Worm (Caenorhabditis elegans): ENCODE measurements around the gene let-413.
A peak's percentile ranks its signal among the peaks of the same experiment; 100 is the strongest.

let-413 gene

ce11 chrV:7983381-7984052 is 5.9 kb upstream of the let-413 start, which contains the start of the genes natb-1 and abhd-12 (continued):
- TF ChIP-seq ceh-62 (tag; optimal IDR thresholded peaks at IDR 0.05): no peak
- TF ChIP-seq set-16 (GFP tag; IDR thresholded peaks at IDR 0.05): no peak
- no peak for TF ChIP-seq attf-4 (tag; optimal IDR thresholded peaks at IDR 0.05)
- no peak for TF ChIP-seq F10B5.3 (tag; optimal IDR thresholded peaks at IDR 0.05)
- TF ChIP-seq snpc-1.2 (GFP tag; IDR thresholded peaks at IDR 0.05): no peak
- no peak for TF ChIP-seq unc-39 (tag; optimal IDR thresholded peaks at IDR 0.05)
- TF ChIP-seq lin-29 (GFP tag; IDR thresholded peaks at IDR 0.05): no peak
- no peak for TF ChIP-seq unc-130 (GFP tag; optimal IDR thresholded peaks at IDR 0.05)
- TF ChIP-seq fos-1 (tag; optimal IDR thresholded peaks at IDR 0.05): no peak
- no peak for TF ChIP-seq saeg-2 (GFP tag; IDR thresholded peaks at IDR 0.05)
- no peak for TF ChIP-seq madf-5 (GFP tag; IDR thresholded peaks at IDR 0.05)
- TF ChIP-seq lin-15B (tag; optimal IDR thresholded peaks at IDR 0.05): no peak
- TF ChIP-seq mxl-2 (GFP tag; conservative IDR thresholded peaks at IDR 0.05): no peak
- TF ChIP-seq nhr-28 (tag; optimal IDR thresholded peaks at IDR 0.05): peak; percentile 40
- no peak for TF ChIP-seq mdt-29 (GFP tag; IDR thresholded peaks at IDR 0.05)
- TF ChIP-seq rbr-2 (tag; optimal IDR thresholded peaks at IDR 0.05): no peak
- TF ChIP-seq vab-7 (GFP tag; IDR thresholded peaks at IDR 0.05): no peak
- TF ChIP-seq zip-11 (GFP tag; IDR thresholded peaks at IDR 0.05): no peak
- no peak for TF ChIP-seq spr-3 (GFP tag; optimal IDR thresholded peaks at IDR 0.05)
- TF ChIP-seq ceh-44 (GFP tag; IDR thresholded peaks at IDR 0.05): no peak
- no peak for TF ChIP-seq ama-1 (optimal IDR thresholded peaks at IDR 0.05)
- no peak for TF ChIP-seq ceh-82 (tag; optimal IDR thresholded peaks at IDR 0.05)
- TF ChIP-seq nhr-102 (tag; optimal IDR thresholded peaks at IDR 0.05): no peak
- TF ChIP-seq Y105C5A.15 (GFP tag; IDR thresholded peaks at IDR 0.05): no peak
- TF ChIP-seq mxl-3 (GFP tag; optimal IDR thresholded peaks at IDR 0.05): peak; percentile 11
- peak; percentile 95 for TF ChIP-seq hlh-30 (tag; optimal IDR thresholded peaks at IDR 0.05; ENCODE audit: insufficient read depth)
- TF ChIP-seq gei-8 (GFP tag; optimal IDR thresholded peaks at IDR 0.05): no peak
- no peak for TF ChIP-seq F49E8.2 (tag; optimal IDR thresholded peaks at IDR 0.05; ENCODE audit: borderline replicate concordance)
- no peak for TF ChIP-seq lin-1 (GFP tag; IDR thresholded peaks at IDR 0.05)
- no peak for TF ChIP-seq hif-1 (tag; optimal IDR thresholded peaks at IDR 0.05)
- no peak for TF ChIP-seq ztf-11 (tag; optimal IDR thresholded peaks at IDR 0.05)
- TF ChIP-seq lsy-2 (tag; optimal IDR thresholded peaks at IDR 0.05): peak; percentile 39 to 96
- no peak for TF ChIP-seq zip-2 (tag; optimal IDR thresholded peaks at IDR 0.05)
- no peak for TF ChIP-seq pqm-1 (tag; optimal IDR thresholded peaks at IDR 0.05)
- peak; percentile 50 for TF ChIP-seq nhr-77 (tag; optimal IDR thresholded peaks at IDR 0.05)
- TF ChIP-seq nhr-11 (tag; optimal IDR thresholded peaks at IDR 0.05): no peak
- TF ChIP-seq mep-1 (tag; optimal IDR thresholded peaks at IDR 0.05): peak; percentile 41
- no peak for TF ChIP-seq ces-1 (GFP tag; optimal IDR thresholded peaks at IDR 0.05)
- TF ChIP-seq ztf-7 (tag; optimal IDR thresholded peaks at IDR 0.05): no peak
- no peak for TF ChIP-seq lir-3 (tag; optimal IDR thresholded peaks at IDR 0.05)
- no peak for TF ChIP-seq duxl-1 (tag; optimal IDR thresholded peaks at IDR 0.05; ENCODE audit: poor library complexity)
- TF ChIP-seq zfp-3 (GFP tag; conservative IDR thresholded peaks at IDR 0.05): no peak
- TF ChIP-seq ZK546.5 (tag; optimal IDR thresholded peaks at IDR 0.05): no peak
- TF ChIP-seq daf-19 (GFP tag; conservative IDR thresholded peaks at IDR 0.05): no peak
- TF ChIP-seq egl-27 (tag; optimal IDR thresholded peaks at IDR 0.05): no peak
- TF ChIP-seq ceh-20 (GFP tag; IDR thresholded peaks at IDR 0.05): no peak
- peak; percentile 45 for TF ChIP-seq hlh-11 (tag; optimal IDR thresholded peaks at IDR 0.05)
- peak; percentile 46 for TF ChIP-seq mes-2 (tag; optimal IDR thresholded peaks at IDR 0.05; ENCODE audit: poor library complexity, severe bottlenecking)
- TF ChIP-seq dpl-1 (GFP tag; optimal IDR thresholded peaks at IDR 0.05): peak; percentile 21
- TF ChIP-seq hmg-1.1 (GFP tag; IDR thresholded peaks at IDR 0.05): no peak

All from whole organism, L4 larva.